Worm (Caenorhabditis elegans) whole organism, young adult: Measurements from ENCODE around the gene C28D4.7.

Experiments
- F37B4.10 ChIP-seq: fragments of 200-800 bp; sonication (Bioruptor generic); IDR thresholded peaks from 2 replicates; pipeline ENCODE4 v1.3.6; 2022; ENCODE audit warnings: missing genetic modification characterization, missing compliant biosample characterization
- ama-1 ChIP-seq, 3 experiments: fragments of 150-350 bp in 1 of 3; sonication (generic microtip) in 2 of 3; optimal IDR thresholded peaks; 2 replicates each; lab custom pipeline; 2014 to 2018; ENCODE audit warnings: missing biosample characterization in 2 of 3, missing genetic modification characterization in 2 of 3, missing genetic modification reagents in 2 of 3
- dox-1 ChIP-seq: fragments of 200-800 bp; sonication (Bioruptor generic); IDR thresholded peaks from 2 replicates; pipeline ENCODE4 v1.3.6; 2022; ENCODE audit warnings: missing genetic modification reagents, missing genetic modification characterization, missing compliant biosample characterization
- pha-4 ChIP-seq: fragments of 150-350 bp; sonication (generic microtip); optimal IDR thresholded peaks from 2 replicates; lab custom pipeline; 2014; ENCODE audit warnings: missing biosample characterization, missing genetic modification reagents, missing genetic modification characterization
- repo-1 ChIP-seq: sonication (generic microtip); optimal IDR thresholded peaks from 2 replicates; lab custom pipeline; 2017; ENCODE audit warnings: mild to moderate bottlenecking, missing genetic modification characterization, missing compliant biosample characterization
- snpc-4 ChIP-seq, 5 experiments: fragments of 150-350 bp in 1 of 5; sonication (generic microtip) in 4 of 5; optimal IDR thresholded peaks; 2 replicates each; lab custom pipeline; 2014 to 2018; ENCODE audit warnings: missing genetic modification characterization in 5 of 5, missing biosample characterization in 3 of 5, antibody characterized with exemption in 2 of 5, mild to moderate bottlenecking in 2 of 5, missing compliant biosample characterization in 2 of 5, missing genotype in 2 of 5, moderate library complexity in 2 of 5, missing genetic modification reagents in 1 of 5
- ztf-26 ChIP-seq: sonication (generic microtip); optimal IDR thresholded peaks from 2 replicates; lab custom pipeline; 2017; ENCODE audit warnings: missing genetic modification characterization, missing compliant biosample characterization

DNA sequence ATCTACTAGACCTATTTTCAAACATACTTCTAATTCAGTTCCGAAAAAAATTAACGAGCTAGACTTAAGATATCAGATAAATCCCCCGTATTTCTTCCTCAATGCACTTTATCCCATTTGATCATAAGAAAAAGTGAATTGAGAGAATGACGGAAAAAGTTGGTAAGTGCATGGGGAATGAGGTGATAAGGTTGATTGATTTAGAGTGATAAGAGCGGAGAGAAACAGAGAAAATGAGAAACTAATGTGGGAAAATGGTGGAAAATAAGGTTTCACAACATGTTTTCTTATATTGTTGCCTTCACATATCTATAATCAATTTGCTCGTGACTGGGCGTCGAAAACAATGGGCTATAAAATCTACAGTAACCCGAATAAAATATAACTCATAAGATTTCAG lies 7.2 kb downstream of the C28D4.7 start:
- TF ChIP-seq ztf-26 (tag; lab: Kevin White, UChicago), result no peak
- no peak for TF ChIP-seq ama-1 (optimal IDR thresholded peaks at IDR 0.05; lab: Kevin White, UChicago)
- no peak for TF ChIP-seq ama-1 (GFP tag; optimal IDR thresholded peaks at IDR 0.05; lab: Kevin White, UChicago)
- no peak for TF ChIP-seq pha-4 (tag; lab: Kevin White, UChicago)
- TF ChIP-seq F37B4.10 (GFP tag; lab: Robert Waterston, UW), result no peak
- no peak for TF ChIP-seq snpc-4 (GFP tag; optimal IDR thresholded peaks at IDR 0.05; lab: Kevin White, UChicago)
- no peak for TF ChIP-seq snpc-4 (tag; optimal IDR thresholded peaks at IDR 0.05; lab: Kevin White, UChicago)
- no peak for TF ChIP-seq repo-1 (tag; lab: Kevin White, UChicago)
- no peak for TF ChIP-seq dox-1 (GFP tag; lab: Robert Waterston, UW)
